Worm (Caenorhabditis elegans) whole organism, young adult: Measurements from ENCODE around the gene ngn-1.

ENCODE experiments used
- B0019.2 ChIP-seq: fragments of 200-800 bp; sonication (Bioruptor generic); conservative IDR thresholded peaks from 2 replicates; pipeline ENCODE4 v1.3.6; 2022; ENCODE audit warnings: missing genetic modification reagents, missing genetic modification characterization, missing compliant biosample characterization
- B0035.1 ChIP-seq: sonication (generic microtip); optimal IDR thresholded peaks from 2 replicates; lab custom pipeline; 2016; ENCODE audit warnings: missing genetic modification characterization, mild to moderate bottlenecking, missing compliant biosample characterization, missing genotype, missing genetic modification reagents
- B0261.1 ChIP-seq: sonication (generic microtip); optimal IDR thresholded peaks from 2 replicates; lab custom pipeline; 2016; ENCODE audit warnings: mild to moderate bottlenecking, missing genetic modification characterization, moderate library complexity, missing compliant biosample characterization
- F33H1.4 ChIP-seq: fragments of 200-800 bp; sonication (Bioruptor generic); IDR thresholded peaks from 2 replicates; pipeline ENCODE4 v1.3.6; 2022; ENCODE audit warnings: missing genetic modification reagents, missing genetic modification characterization, missing compliant biosample characterization
- F57A8.1 ChIP-seq: fragments of 200-800 bp; sonication (Bioruptor generic); optimal IDR thresholded peaks from 2 replicates; lab custom pipeline; 2018; ENCODE audit warnings: mild to moderate bottlenecking, missing genetic modification characterization, moderate library complexity, missing compliant biosample characterization
- K11D2.4 ChIP-seq: fragments of 200-800 bp; sonication (Bioruptor generic); IDR thresholded peaks from 2 replicates; pipeline ENCODE4 v1.3.6; 2022; ENCODE audit warnings: missing genetic modification reagents, missing genetic modification characterization, missing compliant biosample characterization
- K12H6.12 ChIP-seq: fragments of 200-800 bp; sonication (Bioruptor generic); optimal IDR thresholded peaks from 2 replicates; lab custom pipeline; 2018; ENCODE audit warnings: mild to moderate bottlenecking, missing genetic modification characterization, missing compliant biosample characterization
- T26A5.8 ChIP-seq: sonication (generic microtip); optimal IDR thresholded peaks from 2 replicates; lab custom pipeline; 2016; ENCODE audit warnings: missing genetic modification characterization, missing compliant biosample characterization
- Y53G8AR.9 ChIP-seq: fragments of 200-800 bp; sonication (Bioruptor generic); conservative IDR thresholded peaks from 2 replicates; pipeline ENCODE4 v1.3.6; 2022; ENCODE audit warnings: missing genetic modification reagents, missing genetic modification characterization, missing compliant biosample characterization
- Y56A3A.18 ChIP-seq: fragments of 200-800 bp; sonication (Bioruptor generic); IDR thresholded peaks from 2 replicates; pipeline ENCODE4 v1.3.6; 2022; ENCODE audit warnings: missing genetic modification reagents, missing genetic modification characterization, missing compliant biosample characterization
- Y67H2A.10 ChIP-seq: fragments of 200-800 bp; sonication (Bioruptor generic); conservative IDR thresholded peaks from 2 replicates; pipeline ENCODE4 v1.3.6; 2022; ENCODE audit warnings: missing genetic modification reagents, missing genetic modification characterization, missing compliant biosample characterization
- Y79H2A.3 ChIP-seq: fragments of 200-800 bp; sonication (Bioruptor generic); conservative IDR thresholded peaks from 2 replicates; pipeline ENCODE4 v1.3.6; 2022; ENCODE audit warnings: missing genetic modification reagents, missing genetic modification characterization, missing compliant biosample characterization
- ZK185.1 ChIP-seq: sonication (generic microtip); optimal IDR thresholded peaks from 2 replicates; lab custom pipeline; 2016; ENCODE audit warnings: mild to moderate bottlenecking, missing genetic modification characterization, missing compliant biosample characterization; ENCODE audit not compliant: poor library complexity, severe bottlenecking
- ama-1 ChIP-seq, 3 experiments: fragments of 150-350 bp in 1 of 3; sonication (generic microtip) in 2 of 3; optimal IDR thresholded peaks; 2 replicates each; lab custom pipeline; 2014 to 2018; ENCODE audit warnings: missing biosample characterization in 2 of 3, missing genetic modification characterization in 2 of 3, missing genetic modification reagents in 2 of 3
- aptf-3 ChIP-seq: fragments of 200-800 bp; sonication (Bioruptor generic); IDR thresholded peaks from 2 replicates; pipeline ENCODE4 v1.3.6; 2022; ENCODE audit warnings: missing genetic modification characterization, missing compliant biosample characterization
- atf-7 ChIP-seq: sonication (generic microtip); optimal IDR thresholded peaks from 2 replicates; lab custom pipeline; 2017; ENCODE audit warnings: mild to moderate bottlenecking, missing genetic modification characterization, missing compliant biosample characterization
- attf-3 ChIP-seq: fragments of 200-800 bp; sonication (Bioruptor generic); conservative IDR thresholded peaks from 2 replicates; pipeline ENCODE4 v1.3.6; 2022; ENCODE audit warnings: missing genetic modification reagents, missing genetic modification characterization, missing compliant biosample characterization
- attf-5 ChIP-seq: fragments of 200-800 bp; sonication (Bioruptor generic); optimal IDR thresholded peaks from 2 replicates; lab custom pipeline; 2018; ENCODE audit warnings: mild to moderate bottlenecking, missing genetic modification characterization, missing compliant biosample characterization
- attf-6 ChIP-seq: fragments of 200-800 bp; sonication (Bioruptor generic); IDR thresholded peaks from 2 replicates; pipeline ENCODE4 v1.3.6; 2022; ENCODE audit warnings: missing genetic modification reagents, missing genetic modification characterization, missing compliant biosample characterization
- bed-1 ChIP-seq: fragments of 200-800 bp; sonication (Bioruptor generic); IDR thresholded peaks from 2 replicates; pipeline ENCODE4 v1.3.6; 2022; ENCODE audit warnings: missing genetic modification reagents, missing genetic modification characterization, missing compliant biosample characterization
- bed-2 ChIP-seq: fragments of 200-800 bp; sonication (Bioruptor generic); IDR thresholded peaks from 2 replicates; pipeline ENCODE4 v1.3.6; 2022; ENCODE audit warnings: missing genetic modification reagents, missing genetic modification characterization, missing compliant biosample characterization
- cebp-2 ChIP-seq: fragments of 200-800 bp; sonication (Bioruptor generic); IDR thresholded peaks from 2 replicates; pipeline ENCODE4 v1.3.6; 2022; ENCODE audit warnings: missing genetic modification characterization, missing compliant biosample characterization
- ceh-40 ChIP-seq: fragments of 200-800 bp; sonication (Bioruptor generic); IDR thresholded peaks from 2 replicates; pipeline ENCODE4 v1.3.6; 2022; ENCODE audit warnings: missing genetic modification characterization, missing compliant biosample characterization
- ceh-58 ChIP-seq: fragments of 200-800 bp; sonication (Bioruptor generic); IDR thresholded peaks from 2 replicates; pipeline ENCODE4 v1.3.6; 2022; ENCODE audit warnings: missing genetic modification characterization, missing compliant biosample characterization
- dpff-1 ChIP-seq: sonication (generic microtip); optimal IDR thresholded peaks from 2 replicates; lab custom pipeline; 2017; ENCODE audit warnings: mild to moderate bottlenecking, missing genetic modification characterization, missing compliant biosample characterization
- fkh-3 ChIP-seq: sonication (generic microtip); optimal IDR thresholded peaks from 2 replicates; lab custom pipeline; 2016; ENCODE audit warnings: mild to moderate bottlenecking, missing genetic modification characterization, missing compliant biosample characterization
- hlh-26 ChIP-seq: fragments of 200-800 bp; sonication (Bioruptor generic); conservative IDR thresholded peaks from 2 replicates; pipeline ENCODE4 v1.3.6; 2022; ENCODE audit warnings: missing genetic modification reagents, missing genetic modification characterization, missing compliant biosample characterization
- let-607 ChIP-seq, 2 experiments: fragments of 200-800 bp in 1 of 2; sonication (Bioruptor generic) in 1 of 2; sonication (generic microtip) in 1 of 2; optimal IDR thresholded peaks; 2 replicates each; lab custom pipeline; 2016 to 2018; ENCODE audit warnings: mild to moderate bottlenecking in 2 of 2, missing compliant biosample characterization in 2 of 2, missing genetic modification characterization in 2 of 2, moderate library complexity in 2 of 2, missing genotype in 1 of 2
- lsl-1 ChIP-seq: fragments of 200-800 bp; sonication (Bioruptor generic); optimal IDR thresholded peaks from 2 replicates; lab custom pipeline; 2018; ENCODE audit warnings: mild to moderate bottlenecking, missing genetic modification characterization, moderate library complexity, missing compliant biosample characterization
- lsy-27 ChIP-seq: sonication (generic microtip); optimal IDR thresholded peaks from 2 replicates; lab custom pipeline; 2017; ENCODE audit warnings: missing genetic modification characterization, mild to moderate bottlenecking, missing compliant biosample characterization, antibody characterized with exemption, missing genotype, borderline replicate concordance; ENCODE audit not compliant: insufficient read depth
- nfya-1 ChIP-seq: sonication (generic microtip); optimal IDR thresholded peaks from 2 replicates; lab custom pipeline; 2017; ENCODE audit warnings: antibody characterized with exemption, missing compliant biosample characterization, missing genetic modification characterization, borderline replicate concordance; ENCODE audit not compliant: insufficient read depth
- nhr-27 ChIP-seq: fragments of 200-800 bp; sonication (Bioruptor generic); optimal IDR thresholded peaks from 2 replicates; lab custom pipeline; 2018; ENCODE audit warnings: mild to moderate bottlenecking, missing genetic modification characterization, moderate library complexity, missing compliant biosample characterization
- nhr-80 ChIP-seq: sonication (generic microtip); optimal IDR thresholded peaks from 2 replicates; lab custom pipeline; 2016; ENCODE audit warnings: missing genetic modification characterization, missing compliant biosample characterization
- pbrm-1 ChIP-seq: fragments of 200-800 bp; sonication (Bioruptor generic); IDR thresholded peaks from 2 replicates; pipeline ENCODE4 v1.3.6; 2022; ENCODE audit warnings: missing genetic modification reagents, missing genetic modification characterization, missing compliant biosample characterization
- rec-8 ChIP-seq, 2 experiments: sonication (generic microtip); optimal IDR thresholded peaks; 2 replicates each; lab custom pipeline; 2016; ENCODE audit warnings: mild to moderate bottlenecking in 2 of 2, missing genetic modification characterization in 2 of 2, missing genetic modification reagents in 2 of 2, missing genotype in 2 of 2, missing biosample characterization in 1 of 2, missing compliant biosample characterization in 1 of 2, moderate library complexity in 1 of 2
- rpc-1 ChIP-seq, 2 experiments: fragments of 150-350 bp in 1 of 2; sonication (generic microtip) in 1 of 2; optimal IDR thresholded peaks; 2 replicates each; lab custom pipeline; 2014 to 2018; ENCODE audit warnings: missing biosample characterization in 1 of 2, missing genetic modification characterization in 1 of 2, missing genetic modification reagents in 1 of 2, missing genotype in 1 of 2
- sdz-38 ChIP-seq: sonication (generic microtip); optimal IDR thresholded peaks from 2 replicates; lab custom pipeline; 2016; ENCODE audit warnings: missing genotype, missing genetic modification characterization, missing compliant biosample characterization
- sea-2 ChIP-seq: fragments of 200-800 bp; sonication (Bioruptor generic); IDR thresholded peaks from 2 replicates; pipeline ENCODE4 v1.3.6; 2022; ENCODE audit warnings: missing genetic modification characterization, missing compliant biosample characterization
- snpc-1.1 ChIP-seq: sonication (generic microtip); optimal IDR thresholded peaks from 2 replicates; lab custom pipeline; 2017; ENCODE audit warnings: missing genetic modification characterization, mild to moderate bottlenecking, missing compliant biosample characterization, antibody characterized with exemption, moderate library complexity, missing genotype, missing genetic modification reagents; ENCODE audit not compliant: insufficient read depth
- snpc-1.3 ChIP-seq: sonication (generic microtip); optimal IDR thresholded peaks from 2 replicates; lab custom pipeline; 2017; ENCODE audit warnings: missing genetic modification characterization, mild to moderate bottlenecking, missing compliant biosample characterization, antibody characterized with exemption, moderate library complexity, missing genotype, missing genetic modification reagents; ENCODE audit not compliant: insufficient read depth
- tbp1 ChIP-seq: fragments of 200-800 bp; sonication (Bioruptor generic); optimal IDR thresholded peaks from 2 replicates; lab custom pipeline; 2018; ENCODE audit warnings: mild to moderate bottlenecking, missing genetic modification characterization, missing compliant biosample characterization
- tbx-9 ChIP-seq: sonication (generic microtip); optimal IDR thresholded peaks from 2 replicates; lab custom pipeline; 2016; ENCODE audit warnings: borderline replicate concordance, missing genetic modification characterization, inconsistent platforms, missing compliant biosample characterization
- xnd-1 ChIP-seq: sonication (generic microtip); optimal IDR thresholded peaks from 2 replicates; lab custom pipeline; 2016; ENCODE audit warnings: missing genotype, missing genetic modification reagents, missing genetic modification characterization, missing compliant biosample characterization

Gene ngn-1

ce11 chrIV:2663953-2664900 lies 36.2 kb upstream of the ngn-1 start, which contains the start of gene Y69A2AR.31 (continued):
- TF ChIP-seq cebp-2 (GFP tag; lab: Robert Waterston, UW) = peak; percentile 75; the same call in 1 of the 2 replicates
- peak; percentile 87 for TF ChIP-seq snpc-1.3
- peak; percentile 4 for TF ChIP-seq lsl-1 (GFP tag; lab: Kevin White, UChicago)
- TF ChIP-seq xnd-1 = no peak
- peak; percentile 23 to 54 for TF ChIP-seq rec-8 (tag; optimal IDR thresholded peaks at IDR 0.05; lab: Kevin White, UChicago)
- TF ChIP-seq hlh-26 (GFP tag; lab: Robert Waterston, UW) = no peak
- TF ChIP-seq attf-6 (GFP tag; lab: Robert Waterston, UW) = no peak
- no peak for TF ChIP-seq sdz-38 (tag; lab: Kevin White, UChicago)
- no peak for TF ChIP-seq tbx-9
- TF ChIP-seq bed-2 (GFP tag; lab: Robert Waterston, UW) = no peak
- peak; percentile 88 for TF ChIP-seq rpc-1 (optimal IDR thresholded peaks at IDR 0.05; lab: Kevin White, UChicago)
- peak; percentile 94 for TF ChIP-seq rpc-1 (tag; optimal IDR thresholded peaks at IDR 0.05; lab: Kevin White, UChicago)
- no peak for TF ChIP-seq F33H1.4

- no peak for TF ChIP-seq dpff-1
- no peak for TF ChIP-seq Y53G8AR.9 (GFP tag; lab: Robert Waterston, UW)
- TF ChIP-seq T26A5.8 (tag; lab: Kevin White, UChicago) = no peak
- TF ChIP-seq attf-3 (GFP tag; lab: Robert Waterston, UW) = no peak
- TF ChIP-seq attf-5 (GFP tag; lab: Kevin White, UChicago) = peak; percentile 32
- no peak for TF ChIP-seq B0019.2 (GFP tag; lab: Robert Waterston, UW)
- peak in 1 of 2 experiments; percentile 2 for TF ChIP-seq let-607 (tag; optimal IDR thresholded peaks at IDR 0.05; lab: Kevin White, UChicago)
- TF ChIP-seq aptf-3 (GFP tag; lab: Robert Waterston, UW) = no peak
- TF ChIP-seq atf-7 (tag; lab: Kevin White, UChicago) = no peak
- TF ChIP-seq B0261.1 (tag; lab: Kevin White, UChicago) = peak; percentile 93
- no peak for TF ChIP-seq ZK185.1 (tag; lab: Kevin White, UChicago)
- TF ChIP-seq B0035.1 = no peak
- no peak for TF ChIP-seq bed-1 (GFP tag; lab: Robert Waterston, UW)
- no peak for TF ChIP-seq Y56A3A.18 (GFP tag; lab: Robert Waterston, UW)
- TF ChIP-seq sea-2 (GFP tag; lab: Robert Waterston, UW) = no peak
- TF ChIP-seq Y79H2A.3 (GFP tag; lab: Robert Waterston, UW) = no peak
- TF ChIP-seq F57A8.1 (GFP tag; lab: Kevin White, UChicago) = no peak
- no peak for TF ChIP-seq hlh-26 (GFP tag; lab: Robert Waterston, UW)
- peak; percentile 23 for TF ChIP-seq snpc-1.1 (tag; lab: Kevin White, UChicago)
- peak; percentile 93 for TF ChIP-seq tbp1 (GFP tag; lab: Kevin White, UChicago)
- no peak for TF ChIP-seq cebp-2 (GFP tag; lab: Robert Waterston, UW)
- TF ChIP-seq nfya-1 (tag; lab: Kevin White, UChicago) = no peak
- TF ChIP-seq ama-1 (optimal IDR thresholded peaks at IDR 0.05; lab: Kevin White, UChicago) = no peak
- TF ChIP-seq ama-1 (GFP tag; optimal IDR thresholded peaks at IDR 0.05; lab: Kevin White, UChicago) = peak in 1 of 2 experiments; percentile 49
- no peak for TF ChIP-seq lsy-27 (tag; lab: Kevin White, UChicago)
- TF ChIP-seq Y67H2A.10 (GFP tag; lab: Robert Waterston, UW) = no peak
- no peak for TF ChIP-seq fkh-3
- no peak for TF ChIP-seq ceh-58 (GFP tag; lab: Robert Waterston, UW)
- TF ChIP-seq nhr-80 (tag; lab: Kevin White, UChicago) = no peak
- no peak for TF ChIP-seq K12H6.12
- no peak for TF ChIP-seq K11D2.4 (GFP tag; lab: Robert Waterston, UW)
- 0 out of 2 replicates have a peak, but pooled peaks have one; percentile 49 for TF ChIP-seq pbrm-1 (GFP tag; lab: Robert Waterston, UW)
- no peak for TF ChIP-seq nhr-27
- TF ChIP-seq ceh-40 = no peak
These were observed 30.7 kb upstream of the ngn-1 start for ce11 chrIV:2658733-2659132.
